Worm (Caenorhabditis elegans): ENCODE results near the gene F01D5.6.

The F01D5.6 gene

DNA sequence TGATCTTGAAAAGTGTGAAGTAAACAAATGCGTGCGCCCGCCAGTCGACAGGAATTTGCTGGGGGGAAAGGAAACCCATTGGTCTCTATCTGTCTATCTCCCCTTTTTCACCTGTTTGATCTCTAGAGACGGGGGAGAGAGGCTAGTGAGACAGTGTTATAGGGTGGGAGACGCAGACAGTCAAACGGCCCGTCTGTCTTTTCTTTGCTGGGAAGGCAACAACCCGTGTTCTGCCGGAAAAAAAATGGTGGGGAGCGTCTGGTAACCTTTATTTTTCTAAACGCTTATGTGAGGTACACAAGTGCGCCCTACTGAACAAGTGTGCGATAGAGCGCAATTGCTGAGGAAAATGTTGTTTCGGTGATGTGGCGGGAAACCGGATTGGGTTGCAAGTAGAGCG, 44.2 kb downstream of the F01D5.6 start:
- TF ChIP-seq T22C8.4 (GFP tag; IDR thresholded peaks at IDR 0.05) (no peak), ztf-29 (GFP tag; IDR thresholded peaks at IDR 0.05) (no peak), flt-1 (GFP tag; IDR thresholded peaks at IDR 0.05) (no peak), med-1 (GFP tag; optimal IDR thresholded peaks at IDR 0.05; ENCODE audit: insufficient read depth) (no peak), cog-1 (tag; optimal IDR thresholded peaks at IDR 0.05) (no peak), ref-1 (GFP tag; conservative IDR thresholded peaks at IDR 0.05) (no peak), tab-1 (GFP tag; IDR thresholded peaks at IDR 0.05) (no peak), ztf-23 (GFP tag; IDR thresholded peaks at IDR 0.05) (no peak), klf-2 (GFP tag; conservative IDR thresholded peaks at IDR 0.05) (no peak)

DNA sequence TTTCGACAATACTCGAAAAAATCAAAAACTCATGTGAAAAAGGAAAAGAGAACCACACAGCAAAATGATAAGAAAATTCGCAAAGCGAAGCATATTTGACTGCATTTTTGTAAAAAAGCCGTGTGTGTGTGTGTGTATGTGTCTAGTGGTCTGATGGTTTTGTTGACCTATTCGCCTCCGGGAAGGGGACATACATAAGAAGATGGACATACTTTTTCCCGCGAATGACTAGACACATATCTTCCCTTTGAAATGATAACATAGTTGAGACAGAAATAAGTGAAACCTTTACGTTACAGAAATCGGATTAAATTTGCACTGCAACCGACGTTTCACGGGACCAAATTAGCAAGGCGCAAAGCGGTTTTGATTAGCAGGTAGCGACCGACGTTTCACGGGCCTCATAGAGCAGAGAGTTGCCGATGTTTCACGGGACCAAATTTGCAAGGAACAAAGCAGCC, 45.2 kb downstream of the F01D5.6 start:
- TF ChIP-seq cog-1 (tag; optimal IDR thresholded peaks at IDR 0.05) (no peak), klf-2 (GFP tag; conservative IDR thresholded peaks at IDR 0.05) (no peak), med-1 (GFP tag; optimal IDR thresholded peaks at IDR 0.05; ENCODE audit: insufficient read depth) (no peak), ref-1 (GFP tag; conservative IDR thresholded peaks at IDR 0.05) (no peak), tab-1 (GFP tag; IDR thresholded peaks at IDR 0.05) (no peak), T22C8.4 (GFP tag; IDR thresholded peaks at IDR 0.05) (no peak), flt-1 (GFP tag; IDR thresholded peaks at IDR 0.05) (no peak), ztf-23 (GFP tag; IDR thresholded peaks at IDR 0.05) (no peak), ztf-29 (GFP tag; IDR thresholded peaks at IDR 0.05) (no peak)

DNA sequence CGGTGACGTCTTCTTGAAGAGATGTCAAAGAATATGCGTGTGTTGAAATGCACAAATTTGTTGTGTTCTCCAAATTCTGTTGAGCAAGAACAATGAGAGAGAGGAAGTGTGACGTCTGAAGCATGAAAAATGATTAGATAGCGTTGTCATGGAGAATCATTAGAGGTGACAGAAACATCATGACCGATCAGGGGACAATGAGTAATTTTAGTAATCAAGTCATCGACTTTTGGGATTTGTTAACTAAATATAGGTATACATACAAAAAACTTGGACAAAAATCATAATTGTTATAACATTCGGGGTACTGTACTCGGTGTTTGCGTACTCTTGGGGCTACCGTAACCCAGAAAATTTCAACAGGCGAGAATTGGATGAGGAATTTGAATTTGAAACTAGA, 45.9 kb downstream of the F01D5.6 start, which contains the start of gene daf-5:
TSS of gene daf-5 (minus strand) at position 101 of the 400 bp plus-strand sequence.
- no peak for TF ChIP-seq T22C8.4 (GFP tag; IDR thresholded peaks at IDR 0.05)
- TF ChIP-seq tab-1 (GFP tag; IDR thresholded peaks at IDR 0.05), result no peak

DNA sequence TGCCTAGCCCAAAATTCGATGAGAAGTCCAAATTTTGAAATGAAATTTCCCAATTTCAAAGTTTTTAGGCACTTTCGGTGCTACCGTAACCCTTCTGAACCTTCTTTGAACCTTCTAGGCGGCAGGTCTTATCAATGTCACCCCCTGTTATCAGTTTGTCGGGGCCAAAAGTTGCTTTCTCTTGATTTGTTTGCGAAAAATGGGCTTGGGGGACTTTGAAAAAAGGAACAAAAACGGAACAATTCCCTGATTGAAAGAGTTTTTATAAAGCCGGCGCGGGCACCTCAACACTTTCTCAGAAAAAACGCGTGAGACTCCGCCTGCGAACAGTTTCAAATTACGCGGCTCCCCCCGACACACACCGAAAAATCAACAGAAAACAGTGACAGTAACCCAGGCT, 46.8 kb downstream of the F01D5.6 start:
- TF ChIP-seq med-1 (GFP tag; optimal IDR thresholded peaks at IDR 0.05; ENCODE audit: insufficient read depth) (no peak), klf-2 (GFP tag; conservative IDR thresholded peaks at IDR 0.05) (no peak), ztf-23 (GFP tag; IDR thresholded peaks at IDR 0.05) (no peak), ref-1 (GFP tag; conservative IDR thresholded peaks at IDR 0.05) (no peak), cog-1 (tag; optimal IDR thresholded peaks at IDR 0.05) (no peak), flt-1 (GFP tag; IDR thresholded peaks at IDR 0.05) (no peak), tab-1 (GFP tag; IDR thresholded peaks at IDR 0.05) (no peak), T22C8.4 (GFP tag; IDR thresholded peaks at IDR 0.05) (no peak), ztf-29 (GFP tag; IDR thresholded peaks at IDR 0.05) (no peak)

DNA sequence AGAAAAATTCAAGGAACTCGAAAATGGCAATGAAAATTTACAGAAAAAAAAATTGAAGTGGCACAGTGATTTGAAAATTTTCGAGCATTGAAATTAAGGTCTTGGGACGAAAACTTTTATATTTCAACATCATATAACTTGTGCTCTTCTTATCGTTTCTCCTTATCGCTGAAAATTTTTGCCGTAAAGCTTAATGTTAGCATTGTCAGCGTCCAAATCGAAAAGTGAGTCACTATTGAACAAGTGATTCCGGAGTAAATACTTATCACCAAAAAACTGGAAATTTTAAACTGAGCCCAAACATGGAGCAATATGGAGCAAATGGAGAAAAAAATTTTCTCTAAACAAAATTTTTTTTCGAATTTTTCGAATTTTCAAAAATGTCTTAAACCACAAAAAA, 49.4 kb downstream of the F01D5.6 start:
- TF ChIP-seq cog-1 (tag; optimal IDR thresholded peaks at IDR 0.05) (no peak), med-1 (GFP tag; optimal IDR thresholded peaks at IDR 0.05; ENCODE audit: insufficient read depth) (no peak), ztf-23 (GFP tag; IDR thresholded peaks at IDR 0.05) (no peak), ztf-29 (GFP tag; IDR thresholded peaks at IDR 0.05) (no peak), klf-2 (GFP tag; conservative IDR thresholded peaks at IDR 0.05) (no peak), ref-1 (GFP tag; conservative IDR thresholded peaks at IDR 0.05) (no peak), flt-1 (GFP tag; IDR thresholded peaks at IDR 0.05) (no peak)

Measured in whole organism, midembryonic.